Worm (Caenorhabditis elegans): Measurements from ENCODE around the gene R04B3.3.

R04B3.3 gene

DNA sequence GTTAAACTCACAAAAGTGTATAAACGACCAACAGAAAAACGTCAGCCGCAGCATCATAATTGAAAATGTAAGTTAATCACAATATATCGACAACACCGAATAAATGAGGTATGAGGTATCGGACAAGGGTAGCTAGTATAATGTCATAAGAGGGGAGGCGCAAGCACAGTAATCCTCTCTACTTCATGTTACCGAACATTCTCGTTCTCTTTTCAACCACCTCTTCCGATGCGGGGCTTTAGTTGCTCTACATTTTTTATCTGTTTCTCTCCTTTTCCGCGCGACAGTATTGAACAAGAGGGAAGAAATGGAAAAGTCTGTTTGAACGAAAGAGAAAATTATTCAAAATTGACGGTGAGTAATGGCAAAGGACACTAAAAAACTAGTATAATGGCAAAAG lies at the start of gene R04B3.3:
Gene R04B3.3 (minus strand): TSS at position 101 of the 400 bp plus-strand sequence.
- TF ChIP-seq ztf-4 (tag; optimal IDR thresholded peaks at IDR 0.05), result no peak
- TF ChIP-seq mab-5 (tag; optimal IDR thresholded peaks at IDR 0.05), result no peak
- no peak for TF ChIP-seq F13H6.1 (tag; optimal IDR thresholded peaks at IDR 0.05)
- TF ChIP-seq ceh-16 (tag; optimal IDR thresholded peaks at IDR 0.05), result no peak
- no peak for TF ChIP-seq aly-2 (tag; optimal IDR thresholded peaks at IDR 0.05)
- no peak for TF ChIP-seq nhr-12 (tag; optimal IDR thresholded peaks at IDR 0.05)
- TF ChIP-seq sem-4 (tag; optimal IDR thresholded peaks at IDR 0.05), result no peak
- no peak for TF ChIP-seq mdl-1 (tag; optimal IDR thresholded peaks at IDR 0.05)
- TF ChIP-seq fos-1 (tag; optimal IDR thresholded peaks at IDR 0.05), result no peak
- no peak for TF ChIP-seq skn-1 (tag; optimal IDR thresholded peaks at IDR 0.05)
- no peak for TF ChIP-seq sma-3 (GFP tag; optimal IDR thresholded peaks at IDR 0.05)
- TF ChIP-seq Y55F3AM.14 (GFP tag; optimal IDR thresholded peaks at IDR 0.05), result no peak
- TF ChIP-seq R02D3.7 (tag; optimal IDR thresholded peaks at IDR 0.05), result no peak

ce11 chrX:2522658-2523057 lies 46.9 kb upstream of the R04B3.3 start:
- TF ChIP-seq F13H6.1 (tag; optimal IDR thresholded peaks at IDR 0.05), result no peak
- TF ChIP-seq lin-13 (GFP tag; optimal IDR thresholded peaks at IDR 0.05), result no peak
- TF ChIP-seq gmeb-1 (tag; optimal IDR thresholded peaks at IDR 0.05), result no peak
- TF ChIP-seq fos-1 (tag; optimal IDR thresholded peaks at IDR 0.05), result no peak
- TF ChIP-seq nhr-25 (tag; optimal IDR thresholded peaks at IDR 0.05), result no peak
- TF ChIP-seq aly-2 (tag; optimal IDR thresholded peaks at IDR 0.05), result no peak
- no peak for TF ChIP-seq R02D3.7 (tag; optimal IDR thresholded peaks at IDR 0.05)
- TF ChIP-seq unc-39 (tag; optimal IDR thresholded peaks at IDR 0.05), result no peak
- TF ChIP-seq ceh-16 (tag; optimal IDR thresholded peaks at IDR 0.05), result no peak

- TF ChIP-seq unc-55 (GFP tag; optimal IDR thresholded peaks at IDR 0.05) (no peak), blmp-1 (tag; optimal IDR thresholded peaks at IDR 0.05; ENCODE audit: insufficient read depth) (no peak), egl-27 (tag; optimal IDR thresholded peaks at IDR 0.05) (no peak), nhr-237 (tag; optimal IDR thresholded peaks at IDR 0.05) (no peak), nhr-77 (tag; optimal IDR thresholded peaks at IDR 0.05) (no peak), skn-1 (tag; optimal IDR thresholded peaks at IDR 0.05) (no peak), mab-5 (tag; optimal IDR thresholded peaks at IDR 0.05) (no peak), lin-39 (tag; optimal IDR thresholded peaks at IDR 0.05) (no peak), aly-2 (tag; optimal IDR thresholded peaks at IDR 0.05) (no peak), sma-3 (GFP tag; optimal IDR thresholded peaks at IDR 0.05) (no peak), mbf-1 (tag; optimal IDR thresholded peaks at IDR 0.05) (no peak), crh-2 (tag; optimal IDR thresholded peaks at IDR 0.05) (no peak), ceh-16 (tag; optimal IDR thresholded peaks at IDR 0.05) (no peak), R02D3.7 (tag; optimal IDR thresholded peaks at IDR 0.05) (no peak), nhr-21 (tag; optimal IDR thresholded peaks at IDR 0.05) (no peak), lin-11 (tag; optimal IDR thresholded peaks at IDR 0.05) (no peak), nhr-11 (tag; optimal IDR thresholded peaks at IDR 0.05) (no peak), sma-9 (GFP tag; optimal IDR thresholded peaks at IDR 0.05) (no peak), sma-9 (tag; optimal IDR thresholded peaks at IDR 0.05) (no peak)
Observed at ce11 chrX:2520461-2520860, 44.7 kb upstream of the R04B3.3 start.

ce11 chrX:2516949-2517696 lies 41.4 kb upstream of the R04B3.3 start:
- no peak for TF ChIP-seq nhr-10 (tag; optimal IDR thresholded peaks at IDR 0.05)
- TF ChIP-seq unc-55 (GFP tag; optimal IDR thresholded peaks at IDR 0.05), result peak; percentile 13

- TF ChIP-seq nhr-21 (tag; optimal IDR thresholded peaks at IDR 0.05) (no peak), ztf-4 (tag; optimal IDR thresholded peaks at IDR 0.05) (no peak), elt-1 (tag; optimal IDR thresholded peaks at IDR 0.05) (no peak), nhr-237 (tag; optimal IDR thresholded peaks at IDR 0.05) (no peak), nhr-11 (tag; optimal IDR thresholded peaks at IDR 0.05) (no peak), crh-2 (tag; optimal IDR thresholded peaks at IDR 0.05) (no peak), R02D3.7 (tag; optimal IDR thresholded peaks at IDR 0.05) (no peak), lin-13 (GFP tag; optimal IDR thresholded peaks at IDR 0.05) (no peak), F13H6.1 (tag; optimal IDR thresholded peaks at IDR 0.05) (no peak), nhr-25 (tag; optimal IDR thresholded peaks at IDR 0.05) (no peak), sma-9 (GFP tag; optimal IDR thresholded peaks at IDR 0.05) (no peak), sma-9 (tag; optimal IDR thresholded peaks at IDR 0.05) (no peak), aly-2 (tag; optimal IDR thresholded peaks at IDR 0.05) (no peak), nhr-12 (tag; optimal IDR thresholded peaks at IDR 0.05) (no peak), mdl-1 (tag; optimal IDR thresholded peaks at IDR 0.05) (no peak), lsy-2 (tag; optimal IDR thresholded peaks at IDR 0.05) (no peak)
Observed at ce11 chrX:2515224-2515623, 39.5 kb upstream of the R04B3.3 start, which contains the start of gene syg-1. syg-1 (minus strand) TSS chrX:2515324.

Data from whole organism, L2 larva.